Fruit fly (Drosophila melanogaster): Measurements from ENCODE around the gene CG44139.

CG44139 gene

DNA sequence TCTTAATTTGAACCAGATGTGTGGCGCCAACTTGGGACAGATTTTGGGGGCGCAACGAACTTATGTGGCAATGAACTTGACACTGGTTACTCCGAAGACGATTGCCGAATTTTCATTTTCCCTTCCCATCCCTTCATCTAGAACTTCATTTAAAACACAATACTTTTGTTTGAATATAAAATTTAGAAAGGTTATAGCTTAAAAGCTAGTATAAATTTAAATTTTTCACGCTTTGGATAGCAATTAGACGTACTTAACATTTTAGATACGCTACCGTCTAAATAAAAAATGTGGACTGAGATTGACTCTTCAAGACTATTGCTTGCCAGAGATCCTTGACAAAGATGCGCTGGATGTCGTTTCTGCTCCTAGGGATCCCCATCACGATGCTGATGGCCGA lies at the start of gene CG44139:
CG44139 (plus strand) TSS at position 301 of the 400 bp plus-strand sequence.
- TF ChIP-seq GATAd (GFP tag; optimal IDR thresholded peaks at IDR 0.05) (no peak), Abd-B (GFP tag; optimal IDR thresholded peaks at IDR 0.05) (no peak), sv (GFP tag; optimal IDR thresholded peaks at IDR 0.05) (no peak), h (GFP tag; optimal IDR thresholded peaks at IDR 0.05) (no peak), dsf (GFP tag; optimal IDR thresholded peaks at IDR 0.05; ENCODE audit: borderline replicate concordance) (no peak), foxo (GFP tag; optimal IDR thresholded peaks at IDR 0.05) (no peak), Jra (GFP tag; optimal IDR thresholded peaks at IDR 0.05) (no peak), tai (GFP tag; optimal IDR thresholded peaks at IDR 0.05) (no peak), pan (optimal IDR thresholded peaks at IDR 0.05) (no peak), fru (GFP tag; optimal IDR thresholded peaks at IDR 0.05) (no peak), Dif (GFP tag; optimal IDR thresholded peaks at IDR 0.05; ENCODE audit: partially characterized antibody) (no peak)

DNA sequence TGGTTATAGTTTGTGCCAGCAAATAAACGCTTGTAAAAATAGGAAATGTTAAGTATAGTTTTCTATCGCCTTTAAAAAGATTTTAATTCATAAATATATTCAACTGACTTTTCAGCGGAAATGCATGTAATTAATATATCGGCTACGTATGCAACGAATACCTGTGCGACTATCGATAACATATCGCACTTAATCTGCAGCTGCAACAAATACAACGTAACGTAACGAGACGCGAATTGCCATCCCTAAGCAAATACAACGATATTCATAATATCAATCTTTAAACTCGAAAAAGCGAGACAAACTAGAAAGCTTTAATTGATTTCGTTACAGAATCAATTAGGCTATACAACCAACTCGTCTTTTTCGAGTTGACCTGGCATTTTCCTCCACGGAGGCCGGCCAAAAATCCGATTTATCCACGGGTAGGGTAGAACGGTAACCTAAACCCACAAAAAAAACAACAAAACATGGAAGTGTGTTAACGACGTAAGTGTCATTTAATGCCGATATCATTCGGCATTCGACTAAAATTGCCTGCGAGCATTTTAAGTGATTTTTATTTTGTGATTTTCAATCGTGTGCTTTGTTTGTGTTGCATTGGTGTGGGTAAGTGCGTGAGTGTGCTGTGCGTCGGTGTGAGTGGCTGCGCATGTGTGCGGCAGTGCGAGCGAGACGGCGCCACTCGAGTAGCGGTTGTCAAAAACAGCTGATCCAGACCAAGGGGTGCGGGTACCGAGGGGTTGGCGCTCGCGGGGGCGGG lies 48.8 kb upstream of the CG44139 start, which contains the start of gene Atxn7:
Atxn7 (plus strand) TSS at position 187 of the 763 bp plus-strand sequence.
- TF ChIP-seq Hr78 (GFP tag; optimal IDR thresholded peaks at IDR 0.05) (no peak), CrebA (GFP tag; optimal IDR thresholded peaks at IDR 0.05; ENCODE audit: borderline replicate concordance) (no peak), N (GFP tag; optimal IDR thresholded peaks at IDR 0.05) (peak; percentile 89), Abd-B (GFP tag; optimal IDR thresholded peaks at IDR 0.05) (peak; percentile 46), GATAd (GFP tag; optimal IDR thresholded peaks at IDR 0.05) (no peak), lola (GFP tag; optimal IDR thresholded peaks at IDR 0.05) (no peak), usp (GFP tag; optimal IDR thresholded peaks at IDR 0.05) (no peak), Mio (GFP tag; optimal IDR thresholded peaks at IDR 0.05) (no peak), Dfd (GFP tag; optimal IDR thresholded peaks at IDR 0.05) (no peak), brk (GFP tag; optimal IDR thresholded peaks at IDR 0.05) (no peak), Hr83 (GFP tag; optimal IDR thresholded peaks at IDR 0.05; ENCODE audit: poor library complexity, severe bottlenecking) (peak; percentile 69), pan (optimal IDR thresholded peaks at IDR 0.05) (no peak), foxo (GFP tag; optimal IDR thresholded peaks at IDR 0.05) (peak; percentile 37 to 42), HLH106 (tag; optimal IDR thresholded peaks at IDR 0.05) (peak; percentile 44), Vsx2 (GFP tag; optimal IDR thresholded peaks at IDR 0.05; ENCODE audit: partially characterized antibody) (no peak), fru (GFP tag; optimal IDR thresholded peaks at IDR 0.05) (peak; percentile 77), dmrt93B (GFP tag; optimal IDR thresholded peaks at IDR 0.05) (peak; percentile 75), tai (GFP tag; optimal IDR thresholded peaks at IDR 0.05) (no peak), Sp1 (GFP tag; optimal IDR thresholded peaks at IDR 0.05) (peak; percentile 80), dl (GFP tag; optimal IDR thresholded peaks at IDR 0.05; ENCODE audit: insufficient read depth in 1 of 2, partially characterized antibody in 2 of 2) (no peak), Hnf4 (GFP tag; optimal IDR thresholded peaks at IDR 0.05) (peak; percentile 65), CG9705 (GFP tag; optimal IDR thresholded peaks at IDR 0.05) (peak; percentile 82), sv (GFP tag; optimal IDR thresholded peaks at IDR 0.05) (peak; percentile 13), Myc (optimal IDR thresholded peaks at IDR 0.05) (peak; percentile 32), woc (GFP tag; optimal IDR thresholded peaks at IDR 0.05) (peak; percentile 20), CG32264 (GFP tag; optimal IDR thresholded peaks at IDR 0.05) (peak; percentile 42), Rel (GFP tag; optimal IDR thresholded peaks at IDR 0.05) (no peak), Rel (tag; optimal IDR thresholded peaks at IDR 0.05) (peak; percentile 63), Dif (GFP tag; optimal IDR thresholded peaks at IDR 0.05; ENCODE audit: partially characterized antibody) (peak; percentile 17), rgr (GFP tag; optimal IDR thresholded peaks at IDR 0.05) (peak; percentile 81), ey (GFP tag; optimal IDR thresholded peaks at IDR 0.05) (peak; percentile 45), br (GFP tag; optimal IDR thresholded peaks at IDR 0.05) (peak; percentile 69), h (GFP tag; optimal IDR thresholded peaks at IDR 0.05) (peak; percentile 66), Jra (GFP tag; optimal IDR thresholded peaks at IDR 0.05) (peak; percentile 63), dsf (GFP tag; optimal IDR thresholded peaks at IDR 0.05; ENCODE audit: borderline replicate concordance) (peak; percentile 32), OdsH (GFP tag; optimal IDR thresholded peaks at IDR 0.05) (peak; percentile 35), sage (GFP tag; optimal IDR thresholded peaks at IDR 0.05) (peak; percentile 59), psq (GFP tag; optimal IDR thresholded peaks at IDR 0.05) (peak; percentile 30), jim (GFP tag; optimal IDR thresholded peaks at IDR 0.05) (no peak)

Data from whole organism, wandering third instar larva.